Worm (Caenorhabditis elegans) whole organism, early embryonic: ENCODE measurements around the gene lgc-29.

Experiments used
- B0310.2 ChIP-seq: sonication (generic microtip); optimal IDR thresholded peaks from 2 replicates; lab custom pipeline; 2016; ENCODE audit warnings: mild to moderate bottlenecking, missing genetic modification characterization, missing compliant biosample characterization
- ama-1 ChIP-seq: fragments of 150-350 bp; optimal IDR thresholded peaks from 2 replicates; lab custom pipeline; 2014
- ceh-13 ChIP-seq: fragments of 200-800 bp; sonication (Bioruptor generic); optimal IDR thresholded peaks from 2 replicates; lab custom pipeline; 2018; ENCODE audit warnings: mild to moderate bottlenecking, missing genetic modification characterization, missing compliant biosample characterization
- hmg-4 ChIP-seq: fragments of 200-800 bp; sonication (Bioruptor generic); optimal IDR thresholded peaks from 2 replicates; lab custom pipeline; 2018; ENCODE audit warnings: mild to moderate bottlenecking, missing genetic modification characterization, missing compliant biosample characterization
- scrt-1 ChIP-seq: fragments of 200-800 bp; sonication (Bioruptor generic); IDR thresholded peaks from 2 replicates; pipeline ENCODE4 v1.3.6; 2022; ENCODE audit warnings: missing genetic modification characterization, missing compliant biosample characterization
- sea-1 ChIP-seq: fragments of 200-800 bp; sonication (Bioruptor generic); conservative IDR thresholded peaks from 2 replicates; pipeline ENCODE4 v1.3.6; 2022; ENCODE audit warnings: missing genetic modification characterization, missing compliant biosample characterization
- tbx-11 ChIP-seq: fragments of 200-800 bp; sonication (Bioruptor generic); IDR thresholded peaks from 2 replicates; pipeline ENCODE4 v1.3.6; 2022; ENCODE audit warnings: missing genetic modification characterization, missing compliant biosample characterization
- tbx-37 ChIP-seq: fragments of 200-800 bp; sonication (Bioruptor generic); conservative IDR thresholded peaks from 2 replicates; pipeline ENCODE4 v1.3.6; 2022; ENCODE audit warnings: missing genetic modification reagents, missing genetic modification characterization, missing compliant biosample characterization
- tra-4 ChIP-seq: sonication (generic microtip); optimal IDR thresholded peaks from 2 replicates; lab custom pipeline; 2017; ENCODE audit warnings: missing genetic modification characterization, missing compliant biosample characterization

ce11 chrV:4185885-4186284 is 47.1 kb downstream of the lgc-29 start:
- TF ChIP-seq scrt-1 (GFP tag; lab: Robert Waterston, UW) (no peak), tbx-11 (GFP tag; lab: Robert Waterston, UW) (no peak), ceh-13 (no peak), ama-1 (no peak), sea-1 (GFP tag; lab: Robert Waterston, UW) (no peak), tbx-37 (GFP tag; lab: Robert Waterston, UW) (no peak), hmg-4 (GFP tag; lab: Kevin White, UChicago) (no peak), B0310.2 (tag; lab: Kevin White, UChicago) (no peak), tra-4 (tag; lab: Kevin White, UChicago) (no peak)
